Worm (Caenorhabditis elegans): ENCODE data around the gene bca-2.

DNA sequence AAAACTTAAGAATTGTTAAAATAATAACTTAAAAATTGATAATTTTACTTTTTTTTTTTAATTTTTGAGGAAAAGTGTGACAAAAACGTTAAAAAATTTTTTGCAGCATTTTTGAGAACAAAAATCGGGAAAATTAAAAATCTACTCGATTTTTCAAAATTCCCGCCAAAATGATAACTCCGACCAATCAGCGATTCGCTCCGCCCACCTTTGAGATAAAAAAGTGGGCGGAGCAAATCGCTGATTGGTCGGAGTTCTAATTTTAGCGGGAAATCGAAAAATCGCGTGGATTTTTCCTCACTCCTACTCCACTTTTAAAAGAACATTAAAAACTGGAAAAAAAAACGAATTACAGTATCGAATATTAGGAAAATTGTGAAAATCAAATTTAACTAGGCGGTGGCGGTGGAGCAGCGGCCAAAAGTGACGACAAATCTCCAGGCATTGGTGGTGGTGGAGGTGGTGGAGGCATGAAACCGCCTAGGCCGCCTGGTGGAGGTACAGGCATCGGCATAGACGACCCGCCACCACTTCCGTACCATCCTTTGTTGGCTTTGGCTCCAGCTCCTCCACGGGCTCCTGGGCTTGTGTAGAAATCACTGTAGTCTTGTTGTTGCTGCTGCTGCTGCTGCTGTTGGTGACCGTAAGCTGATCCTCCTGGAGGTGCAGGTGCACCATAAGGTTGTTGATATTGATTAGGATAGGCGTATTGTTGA is 4.3 kb upstream of the bca-2 start:
- TF ChIP-seq unc-39 (tag; optimal IDR thresholded peaks at IDR 0.05) (no peak), nhr-12 (tag; optimal IDR thresholded peaks at IDR 0.05) (no peak), pha-4 (tag; optimal IDR thresholded peaks at IDR 0.05) (no peak), lsy-2 (tag; optimal IDR thresholded peaks at IDR 0.05) (no peak), ham-2 (GFP tag; optimal IDR thresholded peaks at IDR 0.05) (no peak), unc-62 (GFP tag; optimal IDR thresholded peaks at IDR 0.05) (no peak), ceh-39 (tag; optimal IDR thresholded peaks at IDR 0.05) (no peak), mep-1 (tag; optimal IDR thresholded peaks at IDR 0.05) (no peak), nhr-237 (tag; optimal IDR thresholded peaks at IDR 0.05) (no peak), tbx-8 (GFP tag; optimal IDR thresholded peaks at IDR 0.05) (no peak), nhr-76 (tag; optimal IDR thresholded peaks at IDR 0.05) (no peak), snpc-4 (tag; optimal IDR thresholded peaks at IDR 0.05) (no peak)
